Fruit fly (Drosophila melanogaster): ENCODE results near the gene ssx.

The ssx gene

DNA sequence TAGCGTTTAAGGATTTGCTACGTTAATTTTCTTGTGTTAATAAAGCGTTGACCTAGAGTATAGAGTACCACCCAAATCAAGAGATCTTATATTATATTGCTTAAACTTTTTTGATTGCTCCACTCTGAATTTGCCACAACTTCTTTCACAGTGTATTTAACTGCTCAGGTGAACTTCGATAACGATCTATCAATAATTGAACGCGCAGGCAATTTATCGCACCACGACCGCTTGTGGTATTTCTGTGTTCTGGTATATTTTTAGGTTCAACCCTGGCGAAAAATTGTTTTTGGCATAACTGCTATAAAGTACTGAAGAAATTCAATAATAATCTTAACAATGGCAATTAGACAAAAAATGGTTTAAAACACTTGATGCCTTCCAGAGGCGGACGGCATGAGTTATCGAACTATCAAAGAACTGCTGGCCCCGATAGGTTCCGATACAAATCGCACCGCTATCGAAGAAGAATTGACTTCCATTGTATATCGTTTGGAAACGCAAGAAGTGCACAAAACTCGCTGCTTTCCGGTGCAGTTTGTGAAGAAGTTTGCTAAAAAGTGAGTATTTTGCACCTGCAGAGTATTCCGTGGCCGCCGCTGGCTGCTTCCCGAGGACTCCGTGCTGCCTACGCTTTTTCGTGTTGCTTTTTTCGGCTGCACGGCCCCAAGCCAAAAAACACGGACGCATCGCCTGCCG lies at the start of gene ssx (continued):
- no peak for TF ChIP-seq Eip74EF (GFP tag; optimal IDR thresholded peaks at IDR 0.05)
- no peak for TF ChIP-seq CG6175 (GFP tag; IDR thresholded peaks at IDR 0.05)
- peak; percentile 86 for TF ChIP-seq Scr (GFP tag; IDR thresholded peaks at IDR 0.05; ENCODE audit: partially characterized antibody)
- TF ChIP-seq Hr51 (GFP tag; optimal IDR thresholded peaks at IDR 0.05), result peak in 1 of 2 experiments; percentile 32
- TF ChIP-seq CG6254 (GFP tag; optimal IDR thresholded peaks at IDR 0.05), result no peak
- no peak for TF ChIP-seq Nf-YB (GFP tag; optimal IDR thresholded peaks at IDR 0.05)
- TF ChIP-seq E2f1 (GFP tag; IDR thresholded peaks at IDR 0.05), result peak; percentile 47; the same call in 1 of the 2 replicates
- peak; percentile 23 for TF ChIP-seq HmgZ (tag; optimal IDR thresholded peaks at IDR 0.05)
- TF ChIP-seq Med (GFP tag), result peak; percentile 91
- TF ChIP-seq sima (GFP tag; optimal IDR thresholded peaks at IDR 0.05), result no peak
- TF ChIP-seq ci (GFP tag; IDR thresholded peaks at IDR 0.05), result peak; percentile 69
- peak; percentile 16 for TF ChIP-seq Bdp1 (GFP tag; optimal IDR thresholded peaks at IDR 0.05)
- peak; percentile 35 for TF ChIP-seq ewg (GFP tag; optimal IDR thresholded peaks at IDR 0.05)
- TF ChIP-seq CG2202 (tag; optimal IDR thresholded peaks at IDR 0.05), result no peak
- TF ChIP-seq ssp (GFP tag; IDR thresholded peaks at IDR 0.05), result no peak
- peak; percentile 41 for TF ChIP-seq CG10267 (tag; optimal IDR thresholded peaks at IDR 0.05)
- TF ChIP-seq CG13775 (GFP tag; optimal IDR thresholded peaks at IDR 0.05), result peak; percentile 25
- TF ChIP-seq CG31441 (GFP tag; IDR thresholded peaks at IDR 0.05), result no peak; the same call in 1 of the 2 replicates
- peak; percentile 42; the same call in 1 of the 2 replicates for TF ChIP-seq sob (GFP tag; IDR thresholded peaks at IDR 0.05)
- no peak for TF ChIP-seq btn (GFP tag; optimal IDR thresholded peaks at IDR 0.05)
- TF ChIP-seq Chrac-16 (GFP tag; optimal IDR thresholded peaks at IDR 0.05), result peak; percentile 30
- TF ChIP-seq Elba2 (GFP tag; optimal IDR thresholded peaks at IDR 0.05), result no peak
- peak; percentile 26 for TF ChIP-seq CG4617 (GFP tag; optimal IDR thresholded peaks at IDR 0.05; ENCODE audit: borderline replicate concordance)
- peak; percentile 56; the same call in 1 of the 2 replicates for TF ChIP-seq CG32532 (GFP tag; IDR thresholded peaks at IDR 0.05)
- peak; percentile 29 for TF ChIP-seq CG30020 (tag; optimal IDR thresholded peaks at IDR 0.05)
- TF ChIP-seq CG10321 (GFP tag; IDR thresholded peaks at IDR 0.05), result no peak
- TF ChIP-seq cg (GFP tag; optimal IDR thresholded peaks at IDR 0.05), result peak; percentile 89
- no peak for TF ChIP-seq Dek (tag; optimal IDR thresholded peaks at IDR 0.05)
- TF ChIP-seq CG14441 (GFP tag; IDR thresholded peaks at IDR 0.05), result peak; percentile 54
- no peak for TF ChIP-seq dimm (GFP tag; IDR thresholded peaks at IDR 0.05)
- TF ChIP-seq CG17361 (GFP tag; IDR thresholded peaks at IDR 0.05), result 0 out of 3 replicates have a peak, but pooled peaks have one; percentile 16
- TF ChIP-seq Nf-YC (tag; optimal IDR thresholded peaks at IDR 0.05), result no peak
- peak in 1 of 2 experiments; percentile 79 for TF ChIP-seq tll (GFP tag; optimal IDR thresholded peaks at IDR 0.05)
- peak; percentile 60 for TF ChIP-seq YL-1 (GFP tag; optimal IDR thresholded peaks at IDR 0.05)
- TF ChIP-seq CG7357 (GFP tag; IDR thresholded peaks at IDR 0.05), result no peak
- TF ChIP-seq CG13287 (GFP tag; IDR thresholded peaks at IDR 0.05; ENCODE audit: partially characterized antibody), result peak; percentile 88
- no peak for TF ChIP-seq br (optimal IDR thresholded peaks at IDR 0.05)
- no peak for TF ChIP-seq CG12104 (GFP tag; optimal IDR thresholded peaks at IDR 0.05)
- TF ChIP-seq CG10959 (GFP tag; IDR thresholded peaks at IDR 0.05), result no peak
- TF ChIP-seq CG3995 (GFP tag; optimal IDR thresholded peaks at IDR 0.05), result no peak
- peak; percentile 88 for TF ChIP-seq CG2116 (GFP tag; optimal IDR thresholded peaks at IDR 0.05)
- no peak for TF ChIP-seq Deaf1 (tag; optimal IDR thresholded peaks at IDR 0.05)
- TF ChIP-seq gsb-n (tag; optimal IDR thresholded peaks at IDR 0.05), result no peak
- TF ChIP-seq ind (GFP tag; optimal IDR thresholded peaks at IDR 0.05), result peak; percentile 18
- TF ChIP-seq unc-4 (GFP tag; IDR thresholded peaks at IDR 0.05; ENCODE audit: partially characterized antibody), result peak; percentile 75
- TF ChIP-seq CG7963 (GFP tag; IDR thresholded peaks at IDR 0.05; ENCODE audit: partially characterized antibody), result peak; percentile 89; the same call in 2 of the 3 replicates
- TF ChIP-seq Ada2b (GFP tag; IDR thresholded peaks at IDR 0.05), result peak; percentile 31; the same call in 1 of the 2 replicates
- no peak for TF ChIP-seq chif (GFP tag; optimal IDR thresholded peaks at IDR 0.05)
- no peak for TF ChIP-seq trh (GFP tag; optimal IDR thresholded peaks at IDR 0.05)

All from whole organism, embryonic.